Worm (Caenorhabditis elegans) whole organism, L1 larva: ENCODE measurements around the gene Y70G10A.4.

Experiments used
- C16A3.4 ChIP-seq: fragments of 150-350 bp; optimal IDR thresholded peaks from 2 replicates; lab custom pipeline; 2014; ENCODE audit warnings: missing biosample characterization, missing genetic modification characterization
- blmp-1 ChIP-seq: fragments of 150-350 bp; optimal IDR thresholded peaks from 2 replicates; lab custom pipeline; 2014; ENCODE audit warnings: missing biosample characterization, missing genetic modification characterization
- ceh-82 ChIP-seq, 3 experiments: fragments of 150-350 bp in 1 of 3; sonication (generic microtip) in 2 of 3; optimal IDR thresholded peaks; 2 replicates each; lab custom pipeline; 2014 to 2017; ENCODE audit warnings: missing biosample characterization in 3 of 3, missing genetic modification characterization in 3 of 3
- dpl-1 ChIP-seq, 3 experiments: fragments of 150-350 bp in 2 of 3; sonication (generic microtip) in 1 of 3; optimal IDR thresholded peaks; 2 replicates each; lab custom pipeline; 2014 to 2017; ENCODE audit warnings: missing biosample characterization in 3 of 3, missing genetic modification characterization in 3 of 3, missing genetic modification reagents in 3 of 3
- nhr-237 ChIP-seq: fragments of 150-350 bp; optimal IDR thresholded peaks from 2 replicates; lab custom pipeline; 2014; ENCODE audit warnings: missing biosample characterization, missing genetic modification characterization
- pax-3 ChIP-seq: fragments of 200-800 bp; sonication (Bioruptor generic); optimal IDR thresholded peaks from 2 replicates; lab custom pipeline; 2018; ENCODE audit warnings: mild to moderate bottlenecking, missing genetic modification characterization, moderate library complexity, missing compliant biosample characterization
- snu-23 ChIP-seq: sonication (generic microtip); optimal IDR thresholded peaks from 2 replicates; lab custom pipeline; 2016; ENCODE audit warnings: missing genetic modification characterization, missing compliant biosample characterization
- sup-37 ChIP-seq: fragments of 200-800 bp; sonication (Bioruptor generic); optimal IDR thresholded peaks from 2 replicates; lab custom pipeline; 2018; ENCODE audit warnings: mild to moderate bottlenecking, missing genetic modification characterization, missing compliant biosample characterization
- unc-30 ChIP-seq: sonication (generic microtip); optimal IDR thresholded peaks from 2 replicates; lab custom pipeline; 2017; ENCODE audit warnings: missing biosample characterization, missing genetic modification characterization
- vab-15 ChIP-seq: sonication (generic microtip); optimal IDR thresholded peaks from 2 replicates; lab custom pipeline; 2017; ENCODE audit warnings: missing genotype, mild to moderate bottlenecking, missing genetic modification characterization, missing compliant biosample characterization
- zip-4 ChIP-seq: fragments of 200-800 bp; sonication (Bioruptor generic); optimal IDR thresholded peaks from 2 replicates; lab custom pipeline; 2018; ENCODE audit warnings: mild to moderate bottlenecking, missing genetic modification characterization, moderate library complexity, missing compliant biosample characterization
- ztf-11 ChIP-seq, 2 experiments: sonication (generic microtip); optimal IDR thresholded peaks; 2 replicates each; lab custom pipeline; 2016 to 2017; ENCODE audit warnings: missing genetic modification characterization in 2 of 2, missing biosample characterization in 1 of 2, missing compliant biosample characterization in 1 of 2

- TF ChIP-seq pax-3 (tag; lab: Kevin White, UChicago): no peak
- TF ChIP-seq ceh-82 (tag; optimal IDR thresholded peaks at IDR 0.05; lab: Kevin White, UChicago): no peak
- no peak for TF ChIP-seq snu-23
- TF ChIP-seq vab-15 (tag; lab: Kevin White, UChicago): no peak
- TF ChIP-seq unc-30: no peak
- TF ChIP-seq blmp-1 (tag; lab: Kevin White, UChicago): no peak
- no peak for TF ChIP-seq C16A3.4
- no peak for TF ChIP-seq sup-37
- no peak for TF ChIP-seq nhr-237 (tag; lab: Kevin White, UChicago)
- TF ChIP-seq zip-4: no peak
- TF ChIP-seq ztf-11 (tag; optimal IDR thresholded peaks at IDR 0.05; lab: Kevin White, UChicago): no peak
- TF ChIP-seq dpl-1 (GFP tag; optimal IDR thresholded peaks at IDR 0.05; lab: Kevin White, UChicago): no peak
Measured at ce11 chrIII:10244013-10244412, 22.1 kb downstream of the Y70G10A.4 start.
